Worm (Caenorhabditis elegans) whole organism, L4/young adult: ENCODE measurements around the gene aagr-2.
"Not testable (repeated sequence)": the region's sequence is repeated elsewhere in the genome, so short reads cannot be mapped to it uniquely, and the experiment has no call there.

Experiments
- W03F9.2 ChIP-seq: fragments of 150-350 bp; optimal IDR thresholded peaks from 2 replicates; lab custom pipeline; 2014; ENCODE audit warnings: missing biosample characterization, missing genetic modification characterization
- dao-5 ChIP-seq: sonication (generic microtip); optimal IDR thresholded peaks from 2 replicates; lab custom pipeline; 2016; ENCODE audit warnings: missing genotype, missing genetic modification characterization, moderate library complexity, missing compliant biosample characterization
- him-1 ChIP-seq: sonication (generic microtip); optimal IDR thresholded peaks from 2 replicates; lab custom pipeline; 2016; ENCODE audit warnings: missing genotype, missing genetic modification reagents, missing genetic modification characterization, missing compliant biosample characterization

Gene aagr-2

DNA sequence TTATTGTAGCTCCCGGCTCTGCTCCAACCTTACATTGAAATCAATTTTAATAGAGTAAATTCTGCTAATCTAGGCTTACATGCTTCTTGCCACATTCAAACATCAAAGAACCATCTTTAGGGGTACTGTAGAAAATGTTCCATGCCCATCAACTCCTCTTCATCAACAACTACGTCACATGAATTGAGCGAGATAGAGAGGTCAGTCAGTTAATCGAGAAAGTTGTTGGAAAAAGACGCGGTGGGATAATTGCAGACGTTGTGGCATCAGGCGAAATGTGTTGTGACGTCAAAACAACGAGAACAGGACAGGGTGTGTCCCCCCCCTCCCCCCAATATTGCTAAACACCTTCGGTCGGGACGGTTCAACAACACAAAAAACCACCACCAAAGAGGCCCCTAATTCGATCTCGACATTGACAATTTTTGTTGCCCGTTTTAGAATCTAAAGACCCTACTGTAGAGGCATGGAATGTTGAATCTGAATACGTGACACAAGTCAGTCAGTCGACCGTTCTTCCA is 6.5 kb downstream of the aagr-2 start:
- TF ChIP-seq dao-5 (tag; lab: Kevin White, UChicago), result no peak
- TF ChIP-seq him-1 (tag; lab: Kevin White, UChicago), result no peak
- no peak for TF ChIP-seq W03F9.2

DNA sequence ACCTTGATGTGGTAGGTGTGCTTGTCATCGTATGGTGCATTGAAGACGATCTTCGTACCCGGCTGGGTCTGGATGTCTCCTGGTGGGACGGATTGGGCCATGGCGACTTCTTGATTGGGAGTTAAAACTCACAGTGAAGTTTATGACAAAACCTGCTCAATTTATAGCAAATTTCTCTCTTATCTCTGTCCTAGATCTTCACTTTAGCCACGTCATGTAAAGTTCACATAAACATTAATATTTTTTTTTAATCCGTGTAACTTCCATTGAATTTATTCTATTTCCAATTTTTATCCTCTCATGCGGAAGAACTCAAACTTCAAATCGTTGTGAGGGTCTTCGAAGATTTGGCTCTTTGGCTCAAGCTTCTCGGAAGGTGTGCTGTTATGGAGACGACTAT is 8.6 kb downstream of the aagr-2 start, which contains the start of gene msp-31:
Gene msp-31, minus strand, starts transcription at position 101 of the 400 bp plus-strand sequence.
- not testable (repeated sequence) for TF ChIP-seq dao-5 (tag; lab: Kevin White, UChicago); him-1 (tag; lab: Kevin White, UChicago); W03F9.2

DNA sequence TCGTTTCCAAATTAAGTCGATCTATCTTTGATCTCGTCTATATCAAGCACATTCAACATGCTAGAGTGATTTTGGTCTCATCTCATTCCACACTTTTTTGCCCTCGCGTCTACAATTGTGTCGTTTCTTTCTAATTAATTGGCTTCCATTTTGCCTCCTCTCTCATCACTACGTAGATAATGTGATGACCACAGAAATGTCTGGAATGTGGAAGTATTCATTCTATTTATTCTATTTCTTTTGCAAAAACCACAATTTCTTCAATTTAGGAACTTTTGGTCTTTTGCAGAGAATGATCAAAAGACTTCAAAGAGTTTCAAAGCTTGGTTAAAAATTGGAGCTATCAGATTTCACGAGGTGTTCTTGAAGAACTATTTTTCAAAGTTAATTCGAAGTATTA is 9.5 kb downstream of the aagr-2 start:
- TF ChIP-seq him-1 (tag; lab: Kevin White, UChicago) (no peak), W03F9.2 (no peak), dao-5 (tag; lab: Kevin White, UChicago) (no peak)

DNA sequence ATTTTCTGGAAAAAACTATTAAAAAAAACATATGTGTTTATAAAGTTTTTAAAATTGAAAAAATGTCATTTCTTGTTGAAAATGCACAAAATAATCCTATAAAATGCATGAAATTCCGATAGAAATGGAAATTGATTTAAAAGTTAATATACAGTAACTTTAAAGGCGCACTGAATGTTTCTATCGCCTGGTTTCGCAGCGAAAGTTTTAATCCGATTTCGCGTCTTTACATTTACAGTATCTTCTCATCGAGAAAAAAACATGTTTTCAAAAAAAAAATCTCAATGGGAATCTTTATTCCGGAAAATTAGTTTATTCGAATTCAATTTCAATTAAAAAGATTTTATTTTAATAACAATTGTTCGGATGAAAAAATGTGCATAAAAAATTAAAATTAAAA is 10.8 kb downstream of the aagr-2 start, which contains the start of gene R05F9.11:
Gene R05F9.11, minus strand, starts transcription at position 5 of the 400 bp plus-strand sequence.
- TF ChIP-seq dao-5 (tag; lab: Kevin White, UChicago) (no peak), W03F9.2 (no peak), him-1 (tag; lab: Kevin White, UChicago) (no peak)

DNA sequence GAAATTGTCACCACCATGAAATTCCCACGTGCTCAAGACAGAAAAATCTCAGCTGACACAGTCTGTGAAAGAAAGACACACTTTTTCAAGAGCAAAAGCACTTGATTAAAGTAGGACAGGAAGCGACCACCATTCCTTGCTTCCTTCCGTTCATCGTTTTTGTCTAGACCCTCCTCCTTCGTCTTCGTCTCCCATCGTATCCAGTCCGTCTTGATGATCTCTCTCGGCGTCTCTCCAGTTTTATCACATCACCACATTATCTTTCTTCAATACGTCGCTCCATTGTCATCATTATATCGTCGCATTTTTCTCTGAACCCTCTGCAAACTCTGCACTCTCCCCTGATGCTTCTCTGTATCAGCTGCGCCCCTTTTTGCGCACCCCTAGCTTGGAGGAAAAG is 16.9 kb downstream of the aagr-2 start:
- TF ChIP-seq dao-5 (tag; lab: Kevin White, UChicago) (no peak), W03F9.2 (no peak), him-1 (tag; lab: Kevin White, UChicago) (no peak)

DNA sequence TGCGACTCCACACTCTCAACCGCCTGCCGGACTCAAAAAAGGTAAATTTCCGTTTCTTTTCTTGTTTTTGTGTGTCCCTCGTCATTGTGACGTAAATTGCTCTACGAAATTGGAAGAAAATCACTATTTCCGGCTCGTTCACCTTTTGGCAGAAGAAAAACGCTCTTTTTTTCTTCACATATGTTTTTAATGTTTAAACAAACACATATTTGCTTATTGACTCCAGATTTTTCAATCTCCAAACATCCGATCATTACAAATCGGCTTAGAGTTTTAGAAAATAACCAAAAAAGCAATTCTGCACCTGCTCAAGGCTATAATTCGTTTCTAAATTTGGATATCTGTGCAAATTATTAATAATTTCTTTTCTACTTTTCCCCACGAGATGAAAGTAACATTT is 19.2 kb downstream of the aagr-2 start:
- TF ChIP-seq dao-5 (tag; lab: Kevin White, UChicago) (no peak), W03F9.2 (no peak), him-1 (tag; lab: Kevin White, UChicago) (no peak)

DNA sequence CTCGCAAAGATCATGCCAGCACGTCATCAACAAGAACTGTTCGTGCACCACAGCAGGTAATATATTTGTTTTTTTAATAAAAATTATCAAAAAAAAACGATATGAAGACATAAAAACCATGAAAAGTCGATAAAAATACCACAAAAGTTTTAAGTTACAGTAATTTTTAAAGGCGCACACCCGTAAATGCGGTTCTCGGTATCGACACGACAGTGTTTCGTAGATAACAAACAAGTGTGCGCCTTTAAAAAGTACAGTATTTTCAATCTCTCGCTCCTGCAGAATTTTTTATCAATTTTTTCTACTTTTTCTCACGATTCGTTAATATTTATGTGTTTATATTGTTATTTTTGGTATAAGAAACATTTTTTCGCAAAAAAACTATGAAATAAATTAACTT is 19.7 kb downstream of the aagr-2 start:
- TF ChIP-seq dao-5 (tag; lab: Kevin White, UChicago) (no peak), him-1 (tag; lab: Kevin White, UChicago) (no peak), W03F9.2 (no peak)

DNA sequence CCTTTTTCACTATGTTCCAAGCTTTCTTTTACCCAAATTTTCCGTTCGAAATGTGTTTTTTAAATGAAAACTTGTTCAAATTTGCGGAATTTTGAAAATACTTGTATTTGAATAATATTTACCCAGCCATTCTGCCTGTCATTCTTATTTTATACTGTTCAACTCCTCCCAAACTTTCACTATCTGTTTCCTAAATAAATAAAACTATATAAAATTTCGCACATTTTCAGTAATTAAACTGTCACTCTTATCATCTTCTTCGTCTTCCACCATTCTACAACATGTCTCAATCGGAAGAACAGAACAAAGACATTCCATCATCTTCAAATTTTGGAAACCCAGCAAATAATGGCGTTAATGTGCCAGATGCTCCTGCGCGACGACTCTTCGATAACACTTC is 20.3 kb downstream of the aagr-2 start, which contains the start of gene btbd-10:
Gene btbd-10, plus strand, starts transcription at position 231 of the 400 bp plus-strand sequence.
- no peak for TF ChIP-seq him-1 (tag; lab: Kevin White, UChicago)
- no peak for TF ChIP-seq dao-5 (tag; lab: Kevin White, UChicago)
- TF ChIP-seq W03F9.2, result no peak

DNA sequence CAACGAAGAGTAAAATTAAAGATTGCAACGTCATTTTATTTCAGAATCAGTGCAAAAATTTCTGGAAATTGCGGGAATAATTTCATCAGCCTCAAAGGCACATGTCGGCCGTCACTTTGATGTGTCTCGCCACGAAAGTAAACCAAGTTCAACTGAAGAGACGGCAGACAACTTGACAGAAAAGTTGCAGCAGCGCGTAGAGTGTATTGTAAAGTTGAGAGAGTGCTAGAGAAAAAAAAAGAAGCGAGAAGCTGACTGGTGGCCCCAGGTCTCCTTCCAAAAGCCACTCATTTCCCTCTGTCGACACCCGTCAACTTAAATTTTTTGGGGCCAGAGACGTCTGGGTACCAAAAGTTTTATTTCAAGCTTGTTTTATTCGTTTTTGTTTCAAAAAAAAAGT is 20.8 kb downstream of the aagr-2 start:
- TF ChIP-seq W03F9.2 (peak; percentile 88), him-1 (tag; lab: Kevin White, UChicago) (no peak), dao-5 (tag; lab: Kevin White, UChicago) (no peak)

DNA sequence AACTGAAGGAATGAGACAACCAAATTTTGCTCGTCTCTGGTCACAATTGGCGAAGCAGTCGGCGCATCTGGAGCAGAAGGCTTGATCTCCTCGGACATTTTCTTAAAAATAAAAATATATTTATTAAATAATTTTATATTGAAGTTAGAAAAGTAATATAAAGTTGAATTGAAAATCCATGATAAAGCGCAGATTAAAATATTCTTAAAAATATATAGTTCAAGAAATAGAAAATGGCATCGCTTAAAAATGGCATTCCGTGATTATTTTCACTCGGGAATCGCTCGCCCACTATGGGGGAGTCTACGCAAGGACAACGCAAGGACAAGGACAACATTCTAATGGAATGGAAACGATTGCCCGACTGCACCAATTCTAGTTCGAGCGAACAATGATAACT is 21.4 kb downstream of the aagr-2 start, which contains the start of gene sgt-1:
Gene sgt-1, minus strand, starts transcription at position 101 of the 400 bp plus-strand sequence.
- TF ChIP-seq dao-5 (tag; lab: Kevin White, UChicago); W03F9.2; him-1 (tag; lab: Kevin White, UChicago): not testable (repeated sequence)

DNA sequence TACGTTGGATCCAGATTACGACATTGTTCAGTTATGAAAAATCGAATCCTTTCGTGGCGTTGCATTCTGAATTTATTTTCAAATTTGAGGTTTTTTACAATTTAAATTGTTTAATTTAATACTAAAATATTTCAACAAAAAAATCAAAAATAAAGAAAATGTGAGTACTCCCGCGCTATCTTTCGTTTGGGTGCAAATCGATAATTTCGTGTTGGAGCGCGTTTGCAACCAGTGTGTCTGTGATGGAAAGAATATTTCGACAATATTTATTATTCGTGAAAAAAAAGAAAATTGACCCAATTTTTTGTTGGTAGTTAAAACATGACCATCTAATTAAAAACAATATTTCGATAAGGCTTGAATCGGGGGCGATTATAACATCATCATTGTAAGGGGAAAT is 23.0 kb downstream of the aagr-2 start, which contains the start of gene R05F9.9:
Gene R05F9.9, minus strand, starts transcription at position 66 of the 400 bp plus-strand sequence.
- TF ChIP-seq W03F9.2 (no peak), him-1 (tag; lab: Kevin White, UChicago) (no peak), dao-5 (tag; lab: Kevin White, UChicago) (no peak)

DNA sequence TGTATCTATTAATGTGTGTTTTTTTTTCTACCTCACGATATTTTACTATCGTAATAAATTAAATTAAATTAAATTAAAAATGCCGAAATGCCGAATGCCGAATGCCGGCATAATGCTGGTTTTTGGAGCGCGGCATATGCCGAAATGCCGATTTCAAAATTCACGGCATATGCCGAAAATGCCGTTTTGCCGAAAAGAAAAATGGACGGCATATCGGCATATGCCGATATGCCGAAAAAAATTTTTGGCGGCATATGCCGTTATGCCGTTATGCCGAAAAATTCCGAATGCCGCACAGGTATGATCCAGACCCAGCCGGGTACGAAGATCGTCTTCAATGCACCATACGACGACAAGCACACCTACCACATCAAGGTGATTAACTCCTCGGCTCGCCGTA is 26.5 kb downstream of the aagr-2 start, which contains the start of gene msp-32:
Gene msp-32, plus strand, starts transcription at position 301 of the 400 bp plus-strand sequence.
- TF ChIP-seq him-1 (tag; lab: Kevin White, UChicago); dao-5 (tag; lab: Kevin White, UChicago); W03F9.2: not testable (repeated sequence)

DNA sequence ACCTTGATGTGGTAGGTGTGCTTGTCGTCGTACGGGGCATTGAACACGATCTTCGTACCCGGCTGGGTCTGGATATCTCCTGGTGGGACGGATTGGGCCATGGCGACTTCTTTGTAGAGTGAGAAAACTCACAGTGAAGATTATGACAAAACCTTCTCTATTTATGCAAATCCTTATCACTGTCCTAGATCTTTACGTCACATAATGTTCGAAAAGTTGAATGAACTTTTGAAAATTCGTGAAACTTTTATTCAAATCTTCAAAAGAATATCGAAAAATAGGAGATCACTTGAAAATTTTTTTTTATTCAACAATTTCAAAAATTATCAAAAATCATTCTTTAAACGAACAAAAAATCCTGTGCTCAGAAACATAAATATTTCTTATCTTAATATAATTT is 32.5 kb downstream of the aagr-2 start, which contains the start of gene msp-33:
Gene msp-33, minus strand, starts transcription at position 101 of the 400 bp plus-strand sequence.
- TF ChIP-seq W03F9.2 (no peak), dao-5 (tag; lab: Kevin White, UChicago) (no peak), him-1 (tag; lab: Kevin White, UChicago) (no peak)

DNA sequence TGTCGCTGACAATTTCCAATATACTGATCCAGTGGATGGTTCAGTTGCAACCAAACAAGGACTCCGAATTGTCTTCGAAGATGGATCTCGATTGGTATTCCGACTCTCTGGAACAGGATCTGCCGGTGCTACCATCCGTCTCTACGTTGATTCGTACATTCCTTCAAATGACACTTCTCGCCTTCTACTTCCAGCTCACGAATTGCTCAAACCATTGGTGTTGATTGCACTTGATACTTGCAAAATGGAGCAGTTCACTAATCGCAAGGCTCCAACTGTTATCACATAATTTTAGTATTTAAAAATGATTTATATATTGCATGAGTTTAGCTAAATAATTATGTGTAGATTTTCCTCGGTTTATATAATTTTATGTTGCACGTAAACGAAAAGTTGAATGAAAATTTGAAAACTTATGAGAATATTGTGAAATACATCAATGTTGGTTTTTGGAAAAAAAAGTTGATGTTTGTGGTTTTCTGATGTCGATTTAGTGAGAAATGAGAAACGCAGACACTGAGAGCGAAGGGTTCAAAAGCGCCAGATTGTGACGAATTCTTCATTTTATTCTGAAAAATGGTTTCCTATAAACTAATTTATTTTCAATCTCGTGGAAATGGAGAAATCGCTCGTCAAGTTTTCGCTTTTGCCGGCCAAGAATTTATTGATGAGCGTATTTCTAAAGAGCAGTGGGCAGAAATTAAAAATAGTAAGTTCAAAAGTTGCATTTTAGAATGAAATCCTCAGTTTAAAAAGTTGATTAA is 33.9 kb downstream of the aagr-2 start, which contains the start of gene gst-9:
Gene gst-9, plus strand, starts transcription at position 574 of the 764 bp plus-strand sequence.
- TF ChIP-seq dao-5 (tag; lab: Kevin White, UChicago) (no peak), him-1 (tag; lab: Kevin White, UChicago) (no peak), W03F9.2 (no peak)
